Fruit fly (Drosophila melanogaster): ENCODE data around the gene CG31251.
A peak's percentile ranks its signal among the peaks of the same experiment; 100 is the strongest.

CG31251 gene

DNA sequence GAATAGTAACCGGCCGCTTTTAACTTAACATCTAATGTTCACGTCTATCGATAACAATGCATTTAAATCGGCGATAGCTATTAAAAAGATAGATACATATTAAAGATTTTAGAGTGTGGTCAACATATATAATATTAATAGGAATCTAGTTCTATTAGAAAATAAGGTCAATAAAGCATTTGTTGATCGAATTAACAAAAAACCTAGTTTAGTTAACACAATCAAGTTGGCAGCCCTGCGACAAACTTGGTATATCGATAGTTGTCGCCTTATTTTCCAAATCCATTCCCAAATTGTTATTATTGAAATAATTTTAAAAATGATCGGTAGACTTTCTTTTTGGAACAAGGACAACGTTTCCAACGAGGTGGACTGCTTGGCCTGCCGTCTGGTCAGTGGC is at the start of gene CG31251, which contains the start of gene CG31360 (continued):
- TF ChIP-seq CG5180 (GFP tag; optimal IDR thresholded peaks at IDR 0.05), result no peak
- TF ChIP-seq CG12104 (GFP tag; optimal IDR thresholded peaks at IDR 0.05), result no peak
- TF ChIP-seq CG11398 (GFP tag; optimal IDR thresholded peaks at IDR 0.05), result no peak
- no peak for TF ChIP-seq zfh1 (GFP tag; IDR thresholded peaks at IDR 0.05)
- TF ChIP-seq CG12769 (tag; optimal IDR thresholded peaks at IDR 0.05), result no peak
- TF ChIP-seq phol (tag; optimal IDR thresholded peaks at IDR 0.05), result peak; percentile 41
- no peak for TF ChIP-seq rib (GFP tag; IDR thresholded peaks at IDR 0.05)
- TF ChIP-seq Fer2 (tag; optimal IDR thresholded peaks at IDR 0.05), result no peak
- TF ChIP-seq HLH3B (GFP tag; IDR thresholded peaks at IDR 0.05), result no peak
- TF ChIP-seq pan (optimal IDR thresholded peaks at IDR 0.05), result no peak
- no peak for TF ChIP-seq pan (GFP tag; optimal IDR thresholded peaks at IDR 0.05 in 1 of 2, IDR thresholded peaks at IDR 0.05 in 1 of 2)
- TF ChIP-seq Hand (GFP tag; optimal IDR thresholded peaks at IDR 0.05), result no peak
- no peak for TF ChIP-seq Max (GFP tag; optimal IDR thresholded peaks at IDR 0.05)
- no peak for TF ChIP-seq fd3F (GFP tag; optimal IDR thresholded peaks at IDR 0.05)
- no peak for TF ChIP-seq CG10959 (GFP tag; IDR thresholded peaks at IDR 0.05)
- TF ChIP-seq CG3995 (GFP tag; optimal IDR thresholded peaks at IDR 0.05), result peak; percentile 59
- peak; percentile 37 for TF ChIP-seq CG14710 (tag; optimal IDR thresholded peaks at IDR 0.05)
- no peak for TF ChIP-seq CG7987 (GFP tag; optimal IDR thresholded peaks at IDR 0.05)
- TF ChIP-seq pb (GFP tag; optimal IDR thresholded peaks at IDR 0.05), result no peak
- no peak for TF ChIP-seq Nf-YB (GFP tag; optimal IDR thresholded peaks at IDR 0.05)
- TF ChIP-seq CG4404 (GFP tag; IDR thresholded peaks at IDR 0.05), result no peak
- peak; percentile 73 for TF ChIP-seq Bgb (GFP tag; IDR thresholded peaks at IDR 0.05; ENCODE audit: partially characterized antibody)
- no peak for TF ChIP-seq Ets65A (GFP tag)
- no peak for TF ChIP-seq lmd (GFP tag; IDR thresholded peaks at IDR 0.05)
- TF ChIP-seq CG10462 (GFP tag; optimal IDR thresholded peaks at IDR 0.05), result no peak
- no peak for TF ChIP-seq chif (GFP tag; optimal IDR thresholded peaks at IDR 0.05)
- TF ChIP-seq CG10267 (tag; optimal IDR thresholded peaks at IDR 0.05), result peak; percentile 34
- TF ChIP-seq Nf-YC (tag; optimal IDR thresholded peaks at IDR 0.05), result peak; percentile 48
- no peak for TF ChIP-seq Mes4 (GFP tag; optimal IDR thresholded peaks at IDR 0.05)
- TF ChIP-seq Hr78 (GFP tag; optimal IDR thresholded peaks at IDR 0.05), result no peak
- no peak for TF ChIP-seq Bteb2 (GFP tag; optimal IDR thresholded peaks at IDR 0.05)
- TF ChIP-seq Stat92E (GFP tag; optimal IDR thresholded peaks at IDR 0.05), result no peak
- TF ChIP-seq CG18599 (GFP tag; optimal IDR thresholded peaks at IDR 0.05), result no peak
- TF ChIP-seq bsh (GFP tag; optimal IDR thresholded peaks at IDR 0.05), result no peak
- TF ChIP-seq ara (GFP tag; IDR thresholded peaks at IDR 0.05), result no peak
- no peak for TF ChIP-seq zfh2 (GFP tag; optimal IDR thresholded peaks at IDR 0.05)
- peak; percentile 15 for TF ChIP-seq MESR4 (GFP tag; optimal IDR thresholded peaks at IDR 0.05)
- no peak for TF ChIP-seq fd96Cb (tag; optimal IDR thresholded peaks at IDR 0.05)
- no peak for TF ChIP-seq CG10543 (GFP tag; optimal IDR thresholded peaks at IDR 0.05)
- TF ChIP-seq Trl (optimal IDR thresholded peaks at IDR 0.05), result no peak
- TF ChIP-seq Trl (GFP tag; optimal IDR thresholded peaks at IDR 0.05), result no peak
- TF ChIP-seq Rfx (GFP tag; IDR thresholded peaks at IDR 0.05), result no peak
- TF ChIP-seq gem (tag; optimal IDR thresholded peaks at IDR 0.05), result no peak
- TF ChIP-seq ab (GFP tag; optimal IDR thresholded peaks at IDR 0.05), result no peak
- TF ChIP-seq otp (GFP tag; IDR thresholded peaks at IDR 0.05), result no peak
- no peak for TF ChIP-seq CG12155 (GFP tag; optimal IDR thresholded peaks at IDR 0.05)
- TF ChIP-seq CG9215 (GFP tag; IDR thresholded peaks at IDR 0.05), result no peak
- TF ChIP-seq onecut (GFP tag; IDR thresholded peaks at IDR 0.05), result no peak
- peak; percentile 88 for TF ChIP-seq stwl (tag; optimal IDR thresholded peaks at IDR 0.05)
- TF ChIP-seq tup (GFP tag; optimal IDR thresholded peaks at IDR 0.05), result no peak
- TF ChIP-seq oc (tag; optimal IDR thresholded peaks at IDR 0.05), result no peak
- peak; percentile 99 for TF ChIP-seq trem (tag; optimal IDR thresholded peaks at IDR 0.05)
